Worm (Caenorhabditis elegans): Measurements from ENCODE around the gene T05B9.2.

DNA sequence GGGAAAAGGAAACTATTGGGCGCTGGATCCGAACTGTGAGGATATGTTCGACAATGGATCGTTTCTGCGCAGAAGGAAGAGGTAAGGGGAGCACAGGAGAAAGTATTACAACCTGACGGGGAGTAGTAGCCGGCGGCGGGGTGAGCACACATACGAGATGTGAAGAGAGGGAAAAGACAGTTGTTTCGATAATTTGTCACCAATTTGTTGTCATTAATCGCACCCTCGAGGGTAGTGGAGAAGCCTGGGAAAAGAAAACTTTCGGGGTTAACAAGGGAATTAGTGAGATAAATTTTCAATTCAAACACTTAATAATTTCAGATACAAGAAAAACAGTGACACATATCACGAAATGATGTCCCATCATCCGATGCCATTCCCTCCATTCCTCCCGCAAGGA is 27.4 kb downstream of the T05B9.2 start:
- no peak for TF ChIP-seq ceh-40 (GFP tag; IDR thresholded peaks at IDR 0.05)
- TF ChIP-seq akir-1 (GFP tag; optimal IDR thresholded peaks at IDR 0.05), result no peak
- no peak for TF ChIP-seq F33H1.4 (GFP tag; IDR thresholded peaks at IDR 0.05)
- no peak for TF ChIP-seq F52B5.7 (tag; optimal IDR thresholded peaks at IDR 0.05)
- no peak for TF ChIP-seq madf-3 (GFP tag; IDR thresholded peaks at IDR 0.05)
- TF ChIP-seq ets-4 (GFP tag; optimal IDR thresholded peaks at IDR 0.05), result no peak
